Fruit fly (Drosophila melanogaster) whole organism, embryonic: ENCODE data around the gene CG34309.

Experiments used
- Ada2b ChIP-seq: fragments of 200-800 bp; sonication (Bioruptor generic); IDR thresholded peaks from 2 replicates; pipeline ENCODE4 v1.3.6; 2022; ENCODE audit warnings: missing biosample characterization, missing genetic modification characterization
- B-H1 ChIP-seq: fragments of 200-800 bp; sonication (Bioruptor generic); IDR thresholded peaks from 3 replicates; pipeline ENCODE4 v1.3.6; 2022; ENCODE audit warnings: missing biosample characterization, missing genetic modification characterization
- C15 ChIP-seq: fragments of 200-800 bp; sonication (Bioruptor generic); IDR thresholded peaks from 3 replicates; pipeline ENCODE4 v1.3.6; 2022; ENCODE audit warnings: missing biosample characterization, missing genetic modification characterization
- CG13296 ChIP-seq: fragments of 200-800 bp; sonication (Bioruptor generic); optimal IDR thresholded peaks from 3 replicates; lab custom pipeline; 2018; ENCODE audit warnings: missing biosample characterization, mild to moderate bottlenecking, missing genetic modification characterization
- CG14710 ChIP-seq: fragments of 200-800 bp; sonication (Bioruptor generic); optimal IDR thresholded peaks from 3 replicates; lab custom pipeline; 2019; ENCODE audit warnings: missing biosample characterization, mild to moderate bottlenecking, missing genetic modification characterization, moderate library complexity
- CG15479 ChIP-seq: fragments of 200-800 bp; sonication (Bioruptor generic); optimal IDR thresholded peaks from 3 replicates; lab custom pipeline; 2019; ENCODE audit warnings: missing biosample characterization, mild to moderate bottlenecking, missing genetic modification characterization, moderate library complexity
- CG15514 ChIP-seq: fragments of 200-800 bp; sonication (Bioruptor generic); optimal IDR thresholded peaks from 3 replicates; lab custom pipeline; 2017; ENCODE audit warnings: missing biosample characterization, missing genetic modification characterization, mild to moderate bottlenecking, moderate library complexity, missing genetic modification reagents
- CG15601 ChIP-seq: fragments of 200-800 bp; sonication (Bioruptor generic); optimal IDR thresholded peaks from 3 replicates; lab custom pipeline; 2019; ENCODE audit warnings: missing biosample characterization, mild to moderate bottlenecking, missing genetic modification characterization, moderate library complexity
- CG16813 ChIP-seq: fragments of 200-800 bp; sonication (Bioruptor generic); IDR thresholded peaks from 3 replicates; pipeline ENCODE4 v1.3.6; 2022; ENCODE audit warnings: missing biosample characterization, missing genetic modification characterization; ENCODE audit not compliant: partially characterized antibody
- CG17186 ChIP-seq: fragments of 200-800 bp; sonication (Bioruptor generic); optimal IDR thresholded peaks from 3 replicates; lab custom pipeline; 2017; ENCODE audit warnings: missing biosample characterization, missing genetic modification reagents, missing genetic modification characterization
- CG17612 ChIP-seq: fragments of 200-800 bp; sonication (Bioruptor generic); IDR thresholded peaks from 2 replicates; pipeline ENCODE4 v1.3.6; 2022; ENCODE audit warnings: missing biosample characterization, missing genetic modification characterization
- CG1792 ChIP-seq: fragments of 200-800 bp; sonication (Bioruptor generic); optimal IDR thresholded peaks from 2 replicates; lab custom pipeline; 2016; ENCODE audit warnings: missing biosample characterization, missing genetic modification characterization
- CG18764 ChIP-seq: fragments of 200-800 bp; sonication (Bioruptor generic); optimal IDR thresholded peaks from 3 replicates; lab custom pipeline; 2016; ENCODE audit warnings: missing biosample characterization, missing genetic modification characterization
- CG2202 ChIP-seq: fragments of 200-800 bp; sonication (Bioruptor generic); optimal IDR thresholded peaks from 2 replicates; lab custom pipeline; 2018; ENCODE audit warnings: missing biosample characterization, mild to moderate bottlenecking, missing genetic modification characterization
- CG31441 ChIP-seq: fragments of 200-800 bp; sonication (Bioruptor generic); IDR thresholded peaks from 2 replicates; pipeline ENCODE4 v1.3.6; 2022; ENCODE audit warnings: missing biosample characterization, missing genetic modification characterization
- CG34422 ChIP-seq: fragments of 200-800 bp; sonication (Bioruptor generic); IDR thresholded peaks from 3 replicates; pipeline ENCODE4 v1.3.6; 2022; ENCODE audit warnings: missing biosample characterization, missing genetic modification characterization
- CG6854 ChIP-seq: fragments of 200-800 bp; sonication (Bioruptor generic); optimal IDR thresholded peaks from 3 replicates; lab custom pipeline; 2017; ENCODE audit warnings: missing biosample characterization, mild to moderate bottlenecking, missing genetic modification characterization
- CG8290 ChIP-seq, 3 experiments: fragments of 200-800 bp; sonication (Bioruptor generic); optimal IDR thresholded peaks; 2 replicates each; lab custom pipeline; 2016 to 2019; ENCODE audit warnings: missing biosample characterization in 3 of 3, missing genetic modification characterization in 3 of 3, mild to moderate bottlenecking in 2 of 3, moderate library complexity in 1 of 3
- CG8478 ChIP-seq: fragments of >200 bp; optimal IDR thresholded peaks from 2 replicates; lab custom pipeline; 2018
- CoRest ChIP-seq: fragments of 200-800 bp; sonication (Bioruptor generic); optimal IDR thresholded peaks from 3 replicates; lab custom pipeline; 2018; ENCODE audit warnings: missing biosample characterization, mild to moderate bottlenecking, missing genetic modification characterization, moderate library complexity
- Fer3 ChIP-seq: fragments of 200-800 bp; sonication (Bioruptor generic); optimal IDR thresholded peaks from 2 replicates; lab custom pipeline; 2018; ENCODE audit warnings: missing biosample characterization, mild to moderate bottlenecking, missing genetic modification characterization, moderate library complexity
- Gug ChIP-seq: fragments of 200-800 bp; sonication (Bioruptor generic); IDR thresholded peaks from 4 replicates; pipeline ENCODE4 v1.3.6; 2022; ENCODE audit warnings: missing biosample characterization, missing genetic modification characterization
- Meics ChIP-seq: fragments of 200-800 bp; sonication (Bioruptor generic); optimal IDR thresholded peaks from 2 replicates; lab custom pipeline; 2017; ENCODE audit warnings: missing biosample characterization, mild to moderate bottlenecking, missing genetic modification characterization
- PHDP ChIP-seq: fragments of 200-800 bp; sonication (Bioruptor generic); optimal IDR thresholded peaks from 3 replicates; lab custom pipeline; 2018; ENCODE audit warnings: missing biosample characterization, mild to moderate bottlenecking, missing genetic modification characterization, moderate library complexity
- Poxn ChIP-seq: fragments of 200-800 bp; sonication (Bioruptor generic); IDR thresholded peaks from 2 replicates; pipeline ENCODE4 v1.3.6; 2022; ENCODE audit warnings: missing biosample characterization, missing genetic modification characterization
- Side ChIP-seq: fragments of 200-800 bp; sonication (Bioruptor generic); optimal IDR thresholded peaks from 2 replicates; lab custom pipeline; 2016; ENCODE audit warnings: missing biosample characterization, missing genetic modification characterization
- Sin3A ChIP-seq: fragments of >200 bp; optimal IDR thresholded peaks from 2 replicates; lab custom pipeline; 2018
- Ssrp ChIP-seq: fragments of 200-800 bp; sonication (Bioruptor generic); optimal IDR thresholded peaks from 2 replicates; lab custom pipeline; 2018; ENCODE audit warnings: missing biosample characterization, mild to moderate bottlenecking, missing genetic modification characterization, moderate library complexity
- Tbp ChIP-seq: fragments of >200 bp; optimal IDR thresholded peaks from 2 replicates; lab custom pipeline; 2018; ENCODE audit warnings: missing biosample characterization, missing genetic modification characterization
- YL-1 ChIP-seq: fragments of 200-800 bp; sonication (Bioruptor generic); optimal IDR thresholded peaks from 3 replicates; lab custom pipeline; 2017; ENCODE audit warnings: missing biosample characterization, mild to moderate bottlenecking, missing genetic modification characterization
- ab ChIP-seq: fragments of 200-800 bp; sonication (Bioruptor generic); optimal IDR thresholded peaks from 2 replicates; lab custom pipeline; 2016; ENCODE audit warnings: missing biosample characterization, missing genetic modification characterization
- cad ChIP-seq: fragments of >200 bp; optimal IDR thresholded peaks from 2 replicates; lab custom pipeline; 2017; ENCODE audit warnings: missing biosample characterization, missing genetic modification characterization
- chif ChIP-seq, 2 experiments: fragments of 200-800 bp; sonication (Bioruptor generic); optimal IDR thresholded peaks; 3 replicates each; lab custom pipeline; 2016; ENCODE audit warnings: missing biosample characterization in 2 of 2, missing genetic modification characterization in 2 of 2
- fu2 ChIP-seq: fragments of 200-800 bp; sonication (Bioruptor generic); optimal IDR thresholded peaks from 2 replicates; lab custom pipeline; 2016; ENCODE audit warnings: missing biosample characterization, missing genetic modification characterization
- gt ChIP-seq: fragments of 200-800 bp; sonication (Bioruptor generic); IDR thresholded peaks from 2 replicates; pipeline ENCODE4 v1.3.6; 2022; ENCODE audit warnings: missing biosample characterization, missing genetic modification characterization
- hb ChIP-seq: fragments of 200-800 bp; sonication (Bioruptor generic); IDR thresholded peaks from 3 replicates; pipeline ENCODE4 v1.3.6; 2022; ENCODE audit warnings: missing biosample characterization, missing genetic modification characterization; ENCODE audit not compliant: partially characterized antibody
- kah ChIP-seq: fragments of 200-800 bp; sonication (Bioruptor generic); optimal IDR thresholded peaks from 2 replicates; lab custom pipeline; 2018; ENCODE audit warnings: missing biosample characterization, mild to moderate bottlenecking, missing genetic modification characterization
- nmo ChIP-seq: fragments of 200-800 bp; sonication (Bioruptor generic); optimal IDR thresholded peaks from 2 replicates; lab custom pipeline; 2018; ENCODE audit warnings: missing biosample characterization, mild to moderate bottlenecking, missing genetic modification characterization, moderate library complexity
- otp ChIP-seq: fragments of 200-800 bp; sonication (Bioruptor generic); IDR thresholded peaks from 3 replicates; pipeline ENCODE4, ENCODE4 v1.3.6; 2022; ENCODE audit warnings: missing biosample characterization, missing genetic modification characterization
- sc ChIP-seq, 3 experiments: fragments of >200 bp in 2 of 3; fragments of 200-800 bp in 1 of 3; sonication (Bioruptor generic) in 1 of 3; optimal IDR thresholded peaks; 2 replicates in 2 of 3; 3 replicates in 1 of 3; lab custom pipeline; 2017; ENCODE audit warnings: mild to moderate bottlenecking in 1 of 3, missing biosample characterization in 1 of 3, missing genetic modification characterization in 1 of 3, missing genetic modification reagents in 1 of 3
- sd ChIP-seq: fragments of 200-800 bp; sonication (Bioruptor generic); optimal IDR thresholded peaks from 3 replicates; lab custom pipeline; 2018; ENCODE audit warnings: missing biosample characterization, mild to moderate bottlenecking, missing genetic modification characterization, moderate library complexity
- slbo ChIP-seq: fragments of 200-800 bp; sonication (Bioruptor generic); IDR thresholded peaks from 2 replicates; pipeline ENCODE4 v1.3.6; 2022; ENCODE audit warnings: missing biosample characterization, missing genetic modification characterization
- sob ChIP-seq: fragments of 200-800 bp; sonication (Bioruptor generic); IDR thresholded peaks from 2 replicates; pipeline ENCODE4 v1.3.6; 2022; ENCODE audit warnings: missing biosample characterization, missing genetic modification characterization
- twi ChIP-seq: fragments of 200-800 bp; optimal IDR thresholded peaks from 2 replicates; lab custom pipeline; 2019; ENCODE audit warnings: missing biosample characterization, mild to moderate bottlenecking, missing genetic modification characterization, moderate library complexity
- wdn ChIP-seq: fragments of 200-800 bp; sonication (Bioruptor generic); IDR thresholded peaks from 2 replicates; pipeline ENCODE4 v1.3.6; 2022; ENCODE audit warnings: missing biosample characterization, missing genetic modification characterization
- z ChIP-seq: fragments of 200-800 bp; sonication (Bioruptor generic); IDR thresholded peaks from 3 replicates; pipeline ENCODE4 v1.3.6; 2022; ENCODE audit warnings: missing biosample characterization, missing genetic modification characterization
- zen ChIP-seq: fragments of 200-800 bp; sonication (Bioruptor generic); optimal IDR thresholded peaks from 3 replicates; lab custom pipeline; 2018; ENCODE audit warnings: missing biosample characterization, mild to moderate bottlenecking, missing genetic modification characterization, moderate library complexity
- zf30C ChIP-seq: fragments of 200-800 bp; sonication (Bioruptor generic); optimal IDR thresholded peaks from 3 replicates; lab custom pipeline; 2018; ENCODE audit warnings: missing biosample characterization, mild to moderate bottlenecking, missing genetic modification characterization

The CG34309 gene

dm6 chr3R:13364175-13365174 is 8.0 kb upstream of the CG34309 start, which contains the start of gene Dic1 (continued):
- TF ChIP-seq YL-1 (GFP tag; lab: Kevin White, UChicago): peak; percentile 93
- peak; percentile 98 for TF ChIP-seq CG13296 (GFP tag; lab: Kevin White, UChicago)
- TF ChIP-seq cad (GFP tag; lab: Kevin White, UChicago): no peak
- peak; percentile 98 for TF ChIP-seq CG31441
- TF ChIP-seq CG15479: peak; percentile 30
- peak; percentile 82 for TF ChIP-seq wdn (GFP tag; lab: Robert Waterston, UW)
- peak; percentile 84 for TF ChIP-seq CG1792 (GFP tag; lab: Kevin White, UChicago)
- peak; percentile 88 to 92 for TF ChIP-seq chif (GFP tag; optimal IDR thresholded peaks at IDR 0.05; lab: Kevin White, UChicago)
- no peak for TF ChIP-seq CG16813 (GFP tag; lab: Robert Waterston, UW)
- TF ChIP-seq sob: peak; percentile 89
- TF ChIP-seq B-H1 (GFP tag; lab: Robert Waterston, UW): peak; percentile 82
- TF ChIP-seq CG17186 (GFP tag; lab: Kevin White, UChicago): peak; percentile 80
- no peak for TF ChIP-seq CG8478
- peak; percentile 93 for TF ChIP-seq slbo
- no peak for TF ChIP-seq sc (optimal IDR thresholded peaks at IDR 0.05; lab: Kevin White, UChicago)
- TF ChIP-seq sc (GFP tag; optimal IDR thresholded peaks at IDR 0.05; lab: Kevin White, UChicago): peak; percentile 96
- peak; percentile 93 for TF ChIP-seq zen (tag; lab: Kevin White, UChicago)
- peak; percentile 84 for TF ChIP-seq Poxn (GFP tag; lab: Robert Waterston, UW)
- peak; percentile 90 for TF ChIP-seq zf30C (GFP tag; lab: Kevin White, UChicago)
- TF ChIP-seq CG2202 (tag; lab: Kevin White, UChicago): peak; percentile 89
- TF ChIP-seq PHDP: peak; percentile 97
- TF ChIP-seq CG15514 (GFP tag; lab: Kevin White, UChicago): peak; percentile 90
- TF ChIP-seq kah: peak; percentile 93
- peak; percentile 98 for TF ChIP-seq Meics (GFP tag; lab: Kevin White, UChicago)
- peak; percentile 84 for TF ChIP-seq ab (GFP tag; lab: Kevin White, UChicago)
- TF ChIP-seq CG6854 (GFP tag; lab: Kevin White, UChicago): peak; percentile 98
- no peak for TF ChIP-seq Sin3A (lab: Kevin White, UChicago)
- peak; percentile 75 for TF ChIP-seq CG8290 (GFP tag; optimal IDR thresholded peaks at IDR 0.05; lab: Kevin White, UChicago)
- TF ChIP-seq CG8290 (tag; optimal IDR thresholded peaks at IDR 0.05; lab: Kevin White, UChicago): peak in 1 of 2 experiments; percentile 74
- TF ChIP-seq Tbp (GFP tag; lab: Kevin White, UChicago): no peak
- TF ChIP-seq C15 (GFP tag; lab: Robert Waterston, UW): peak; percentile 65; the same call in 2 of the 3 replicates
- peak; percentile 94 for TF ChIP-seq CG15601 (tag; lab: Kevin White, UChicago)
- TF ChIP-seq fu2: peak; percentile 91
- TF ChIP-seq Side (GFP tag; lab: Kevin White, UChicago): peak; percentile 76
- TF ChIP-seq sd: peak; percentile 83
- peak; percentile 99 for TF ChIP-seq CoRest (tag; lab: Kevin White, UChicago)
- TF ChIP-seq CG18764 (GFP tag; lab: Kevin White, UChicago): peak; percentile 93
- no peak; the same call in 2 of the 3 replicates for TF ChIP-seq z (GFP tag; lab: Robert Waterston, UW)
- TF ChIP-seq otp (GFP tag; lab: Robert Waterston, UW): peak; percentile 71; the same call in 2 of the 3 replicates
- TF ChIP-seq Ssrp (tag; lab: Kevin White, UChicago): peak; percentile 97
- peak; percentile 98 for TF ChIP-seq CG14710 (tag; lab: Kevin White, UChicago)
- peak; percentile 69 for TF ChIP-seq gt (GFP tag; lab: Robert Waterston, UW)
- peak; percentile 88 for TF ChIP-seq CG34422 (GFP tag; lab: Robert Waterston, UW)
- TF ChIP-seq hb (GFP tag; lab: Robert Waterston, UW): no peak
- TF ChIP-seq Gug (GFP tag; lab: Robert Waterston, UW): peak; percentile 74; the same call in 3 of the 4 replicates
- peak; percentile 86 for TF ChIP-seq Ada2b (GFP tag; lab: Robert Waterston, UW)
- TF ChIP-seq twi: peak; percentile 89
- TF ChIP-seq Fer3 (tag; lab: Kevin White, UChicago): peak; percentile 97
- TF ChIP-seq nmo: peak; percentile 99
- TF ChIP-seq CG17612: peak; percentile 77
